Worm (Caenorhabditis elegans): Measurements from ENCODE around the gene sra-38.

Gene sra-38

ce11 chrX:13944184-13944583 is 44.2 kb upstream of the sra-38 start:
- TF ChIP-seq irx-1 (tag; optimal IDR thresholded peaks at IDR 0.05) = no peak
- TF ChIP-seq zip-4 (GFP tag; optimal IDR thresholded peaks at IDR 0.05) = no peak
- no peak for TF ChIP-seq efl-1 (optimal IDR thresholded peaks at IDR 0.05)
- TF ChIP-seq efl-1 (GFP tag; optimal IDR thresholded peaks at IDR 0.05 in 1 of 2) = peak in 1 of 2 experiments; percentile 78

ce11 chrX:13941865-13942264 is 41.9 kb upstream of the sra-38 start:
- TF ChIP-seq lin-13 (GFP tag; optimal IDR thresholded peaks at IDR 0.05) (no peak), nhr-71 (tag; optimal IDR thresholded peaks at IDR 0.05) (no peak), jun-1 (tag; optimal IDR thresholded peaks at IDR 0.05) (no peak), lsy-2 (tag; optimal IDR thresholded peaks at IDR 0.05) (no peak), vab-15 (tag; optimal IDR thresholded peaks at IDR 0.05) (no peak), snu-23 (GFP tag; optimal IDR thresholded peaks at IDR 0.05) (no peak), fkh-4 (tag; optimal IDR thresholded peaks at IDR 0.05; ENCODE audit: borderline replicate concordance) (no peak), fkh-8 (tag; optimal IDR thresholded peaks at IDR 0.05) (no peak), aly-2 (tag; optimal IDR thresholded peaks at IDR 0.05) (no peak), dsc-1 (tag; optimal IDR thresholded peaks at IDR 0.05) (no peak), egl-27 (tag; optimal IDR thresholded peaks at IDR 0.05) (no peak), egl-13 (tag; optimal IDR thresholded peaks at IDR 0.05) (no peak), sox-4 (tag; optimal IDR thresholded peaks at IDR 0.05) (no peak), irx-1 (tag; optimal IDR thresholded peaks at IDR 0.05) (no peak), nhr-77 (tag; optimal IDR thresholded peaks at IDR 0.05) (no peak), nhr-85 (tag) (no peak)

ce11 chrX:13941296-13941695 is 41.3 kb upstream of the sra-38 start:
- TF ChIP-seq alr-1 (tag; optimal IDR thresholded peaks at IDR 0.05; ENCODE audit: borderline replicate concordance) (no peak), lin-35 (GFP tag; optimal IDR thresholded peaks at IDR 0.05) (peak in 1 of 2 experiments; percentile 29), lir-3 (tag; optimal IDR thresholded peaks at IDR 0.05; ENCODE audit: poor library complexity) (no peak), nhr-84 (tag; optimal IDR thresholded peaks at IDR 0.05) (no peak), lsy-2 (tag; optimal IDR thresholded peaks at IDR 0.05) (peak in 1 of 2 experiments; percentile 28), nhr-90 (tag; optimal IDR thresholded peaks at IDR 0.05; ENCODE audit: poor library complexity) (peak; percentile 58), nhr-47 (tag; optimal IDR thresholded peaks at IDR 0.05) (no peak), nhr-71 (tag; optimal IDR thresholded peaks at IDR 0.05) (peak; percentile 16), irx-1 (tag; optimal IDR thresholded peaks at IDR 0.05) (peak; percentile 10), aly-2 (tag; optimal IDR thresholded peaks at IDR 0.05) (no peak), nhr-20 (tag; optimal IDR thresholded peaks at IDR 0.05) (no peak), lin-14 (GFP tag; optimal IDR thresholded peaks at IDR 0.05) (peak; percentile 26), elt-3 (tag; optimal IDR thresholded peaks at IDR 0.05) (peak in 3 of 6 experiments; percentile 47 to 83 (median 65)), unc-98 (GFP tag; IDR thresholded peaks at IDR 0.05) (no peak), mdl-1 (tag; optimal IDR thresholded peaks at IDR 0.05) (peak in 1 of 2 experiments; percentile 24), snu-23 (GFP tag; optimal IDR thresholded peaks at IDR 0.05) (peak; percentile 3), nhr-85 (tag) (peak; percentile 83), blmp-1 (tag; optimal IDR thresholded peaks at IDR 0.05) (peak; percentile 51)

DNA sequence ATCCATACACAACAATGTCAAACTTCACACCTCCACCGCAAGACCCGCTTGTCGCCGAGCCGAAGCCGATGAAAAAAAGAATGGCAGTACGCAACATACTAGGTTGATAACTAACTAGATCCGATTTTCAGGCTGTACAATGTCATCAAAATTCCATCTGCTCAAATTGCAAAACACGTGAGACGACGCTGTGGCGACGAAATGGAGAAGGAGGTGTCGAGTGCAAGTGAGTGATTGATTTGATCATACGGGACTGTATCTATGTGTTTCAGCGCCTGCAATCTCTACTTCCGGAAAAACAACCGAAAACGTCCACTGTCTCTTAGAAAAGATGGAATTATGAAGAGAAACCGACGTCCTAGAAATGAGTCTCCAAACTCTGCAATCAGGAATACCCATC is 40.3 kb upstream of the sra-38 start:
- TF ChIP-seq Y116A8C.19 (tag; optimal IDR thresholded peaks at IDR 0.05; ENCODE audit: borderline replicate concordance) (no peak), elt-3 (tag; optimal IDR thresholded peaks at IDR 0.05) (peak in 2 of 6 experiments; percentile 35 to 40), lin-13 (GFP tag; optimal IDR thresholded peaks at IDR 0.05) (no peak), lin-39 (tag; optimal IDR thresholded peaks at IDR 0.05) (no peak), fkh-10 (GFP tag; optimal IDR thresholded peaks at IDR 0.05) (no peak), ama-1 (optimal IDR thresholded peaks at IDR 0.05) (no peak), C34B4.2 (tag; optimal IDR thresholded peaks at IDR 0.05) (no peak), grh-1 (GFP tag; IDR thresholded peaks at IDR 0.05) (no peak), pax-3 (tag; optimal IDR thresholded peaks at IDR 0.05) (no peak), fkh-4 (tag; optimal IDR thresholded peaks at IDR 0.05; ENCODE audit: borderline replicate concordance) (no peak), zip-4 (GFP tag; optimal IDR thresholded peaks at IDR 0.05) (no peak), mep-1 (tag; optimal IDR thresholded peaks at IDR 0.05) (no peak), zag-1 (tag; optimal IDR thresholded peaks at IDR 0.05) (no peak), nhr-20 (tag; optimal IDR thresholded peaks at IDR 0.05) (peak; percentile 24), lin-35 (GFP tag; optimal IDR thresholded peaks at IDR 0.05) (peak in 1 of 2 experiments; percentile 38), unc-130 (tag; optimal IDR thresholded peaks at IDR 0.05) (no peak), hpl-2 (GFP tag; optimal IDR thresholded peaks at IDR 0.05) (no peak), ceh-63 (GFP tag; optimal IDR thresholded peaks at IDR 0.05) (no peak), nhr-19 (GFP tag; conservative IDR thresholded peaks at IDR 0.05) (no peak), snu-23 (GFP tag; optimal IDR thresholded peaks at IDR 0.05) (peak; percentile 10), C04F5.9 (tag; optimal IDR thresholded peaks at IDR 0.05) (no peak), blmp-1 (tag; optimal IDR thresholded peaks at IDR 0.05) (no peak), aha-1 (tag; optimal IDR thresholded peaks at IDR 0.05) (no peak), nhr-71 (tag; optimal IDR thresholded peaks at IDR 0.05) (peak; percentile 21), mab-9 (GFP tag; IDR thresholded peaks at IDR 0.05) (no peak)

Data from whole organism, L1 larva.